Worm (Caenorhabditis elegans) whole organism, early embryonic: ENCODE results near the gene serp-1.1.

ENCODE experiments used
- B0310.2 ChIP-seq: sonication (generic microtip); optimal IDR thresholded peaks from 2 replicates; lab custom pipeline; 2016; ENCODE audit warnings: mild to moderate bottlenecking, missing genetic modification characterization, missing compliant biosample characterization
- F13C5.2 ChIP-seq: sonication (generic microtip); optimal IDR thresholded peaks from 2 replicates; lab custom pipeline; 2017; ENCODE audit warnings: mild to moderate bottlenecking, missing genetic modification characterization, inconsistent platforms, missing compliant biosample characterization
- ama-1 ChIP-seq: fragments of 150-350 bp; optimal IDR thresholded peaks from 2 replicates; lab custom pipeline; 2014
- ceh-13 ChIP-seq: fragments of 200-800 bp; sonication (Bioruptor generic); optimal IDR thresholded peaks from 2 replicates; lab custom pipeline; 2018; ENCODE audit warnings: mild to moderate bottlenecking, missing genetic modification characterization, missing compliant biosample characterization
- ceh-36 ChIP-seq: sonication (generic microtip); optimal IDR thresholded peaks from 2 replicates; lab custom pipeline; 2016; ENCODE audit warnings: missing genetic modification characterization, inconsistent platforms, missing compliant biosample characterization
- flt-1 ChIP-seq: fragments of 200-800 bp; sonication (Bioruptor generic); IDR thresholded peaks from 2 replicates; pipeline ENCODE4 v1.3.6; 2022; ENCODE audit warnings: missing genetic modification characterization, missing compliant biosample characterization
- hmbx-1 ChIP-seq: sonication (generic microtip); optimal IDR thresholded peaks from 2 replicates; lab custom pipeline; 2016; ENCODE audit warnings: mild to moderate bottlenecking, missing genetic modification characterization, missing compliant biosample characterization
- hmg-4 ChIP-seq: fragments of 200-800 bp; sonication (Bioruptor generic); optimal IDR thresholded peaks from 2 replicates; lab custom pipeline; 2018; ENCODE audit warnings: mild to moderate bottlenecking, missing genetic modification characterization, missing compliant biosample characterization
- hnd-1 ChIP-seq: sonication (generic microtip); optimal IDR thresholded peaks from 2 replicates; lab custom pipeline; 2016; ENCODE audit warnings: missing genetic modification characterization, missing compliant biosample characterization
- pes-1 ChIP-seq: fragments of 200-800 bp; sonication (Bioruptor generic); IDR thresholded peaks from 2 replicates; pipeline ENCODE4 v1.3.6; 2022; ENCODE audit warnings: missing genetic modification reagents, missing genetic modification characterization, missing compliant biosample characterization
- scrt-1 ChIP-seq: fragments of 200-800 bp; sonication (Bioruptor generic); IDR thresholded peaks from 2 replicates; pipeline ENCODE4 v1.3.6; 2022; ENCODE audit warnings: missing genetic modification characterization, missing compliant biosample characterization
- tbx-11 ChIP-seq: fragments of 200-800 bp; sonication (Bioruptor generic); IDR thresholded peaks from 2 replicates; pipeline ENCODE4 v1.3.6; 2022; ENCODE audit warnings: missing genetic modification characterization, missing compliant biosample characterization
- tbx-37 ChIP-seq: fragments of 200-800 bp; sonication (Bioruptor generic); conservative IDR thresholded peaks from 2 replicates; pipeline ENCODE4 v1.3.6; 2022; ENCODE audit warnings: missing genetic modification reagents, missing genetic modification characterization, missing compliant biosample characterization
- tra-4 ChIP-seq: sonication (generic microtip); optimal IDR thresholded peaks from 2 replicates; lab custom pipeline; 2017; ENCODE audit warnings: missing genetic modification characterization, missing compliant biosample characterization

DNA sequence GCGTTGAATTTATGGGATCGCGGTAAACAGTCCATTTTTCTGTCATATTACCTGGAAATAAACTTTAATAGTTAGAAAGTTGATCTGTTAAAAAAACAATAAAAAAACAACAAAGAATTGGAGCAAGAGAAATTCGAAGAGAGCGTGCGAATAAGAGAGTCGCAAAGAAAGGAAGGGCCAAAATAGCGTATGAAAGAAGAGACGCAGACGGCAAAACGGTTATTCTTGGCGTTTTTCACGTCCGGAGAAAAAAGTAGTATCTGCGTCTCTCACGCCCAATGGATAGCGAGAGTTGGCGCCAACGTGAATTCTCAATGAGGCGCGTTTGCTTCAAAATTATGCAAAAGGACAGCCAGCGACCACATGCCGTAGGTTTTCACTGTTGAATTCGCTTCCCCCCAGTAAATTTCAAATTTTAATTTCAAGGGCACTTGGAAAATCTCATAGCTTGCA lies 19.2 kb downstream of the serp-1.1 start, which contains the start of gene F53H4.6:
- no peak for TF ChIP-seq hmg-4 (GFP tag; lab: Kevin White, UChicago)
- no peak for TF ChIP-seq pes-1
- no peak for TF ChIP-seq flt-1
- no peak for TF ChIP-seq ama-1 (lab: Kevin White, UChicago)
- TF ChIP-seq hmbx-1 (tag; lab: Kevin White, UChicago), result no peak
- TF ChIP-seq hnd-1 (tag; lab: Kevin White, UChicago), result no peak
- no peak for TF ChIP-seq scrt-1 (GFP tag; lab: Robert Waterston, UW)
- no peak for TF ChIP-seq ceh-13 (GFP tag; lab: Kevin White, UChicago)
- no peak for TF ChIP-seq tbx-37 (GFP tag; lab: Robert Waterston, UW)
- TF ChIP-seq tra-4 (tag; lab: Kevin White, UChicago), result no peak
- no peak for TF ChIP-seq B0310.2 (tag; lab: Kevin White, UChicago)
- no peak for TF ChIP-seq F13C5.2 (tag; lab: Kevin White, UChicago)
- TF ChIP-seq tbx-11 (GFP tag; lab: Robert Waterston, UW), result no peak
- no peak for TF ChIP-seq ceh-36 (tag; lab: Kevin White, UChicago)
